Worm (Caenorhabditis elegans): ENCODE results near the gene T08G3.11.

DNA sequence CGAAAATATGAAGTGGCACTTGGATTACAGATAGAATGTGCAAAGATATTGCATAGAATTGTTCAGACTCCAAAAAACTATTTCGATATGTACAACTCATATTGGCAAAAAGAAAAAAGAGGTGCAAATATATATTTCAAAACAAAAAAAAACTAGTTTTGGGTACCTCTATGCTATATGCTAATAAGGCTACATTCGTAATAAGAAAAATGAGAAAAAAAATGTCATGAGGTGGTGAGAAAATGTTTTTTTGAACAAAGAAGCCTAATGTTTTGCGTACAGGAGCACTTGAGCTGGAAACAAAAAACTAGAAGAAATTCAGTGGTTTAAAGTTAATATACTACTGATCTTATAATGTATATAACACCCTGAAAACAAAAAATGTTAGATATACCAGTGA, 18.3 kb downstream of the T08G3.11 start, which contains the start of gene srh-142:
- TF ChIP-seq nhr-12 (tag; optimal IDR thresholded peaks at IDR 0.05) (no peak), ztf-1 (GFP tag; conservative IDR thresholded peaks at IDR 0.05) (no peak), ceh-16 (tag; optimal IDR thresholded peaks at IDR 0.05) (no peak)

Measured in whole organism, L2 larva.